Worm (Caenorhabditis elegans) whole organism, L1 larva: ENCODE results near the gene eral-1.

Experiments
- C16A3.4 ChIP-seq: fragments of 150-350 bp; optimal IDR thresholded peaks from 2 replicates; lab custom pipeline; 2014; ENCODE audit warnings: missing biosample characterization, missing genetic modification characterization
- C34B4.2 ChIP-seq: sonication (generic microtip); optimal IDR thresholded peaks from 2 replicates; lab custom pipeline; 2017; ENCODE audit warnings: mild to moderate bottlenecking, missing genetic modification characterization, missing compliant biosample characterization
- aha-1 ChIP-seq: fragments of 150-350 bp; optimal IDR thresholded peaks from 2 replicates; lab custom pipeline; 2014; ENCODE audit warnings: missing biosample characterization, missing genetic modification characterization
- aly-2 ChIP-seq: fragments of 150-350 bp; optimal IDR thresholded peaks from 2 replicates; lab custom pipeline; 2014; ENCODE audit warnings: missing biosample characterization, missing genetic modification characterization
- efl-1 ChIP-seq, 4 experiments: fragments of 150-350 bp; optimal IDR thresholded peaks in 3 of 4; peaks in 1 of 4; 1 replicate in 1 of 4; 2 replicates in 3 of 4; lab custom pipeline; 2014; ENCODE audit warnings: missing biosample characterization in 2 of 4, missing genetic modification characterization in 2 of 4, missing genetic modification reagents in 2 of 4
- egl-13 ChIP-seq: sonication (generic microtip); optimal IDR thresholded peaks from 2 replicates; lab custom pipeline; 2016; ENCODE audit warnings: missing genotype, missing genetic modification reagents, missing genetic modification characterization, missing compliant biosample characterization
- egl-27 ChIP-seq, 2 experiments: fragments of 150-350 bp in 1 of 2; sonication (generic microtip); optimal IDR thresholded peaks; 3 replicates each; lab custom pipeline; 2017 to 2018; ENCODE audit warnings: missing biosample characterization in 2 of 2, missing genetic modification characterization in 2 of 2, missing genetic modification reagents in 2 of 2
- elt-2 ChIP-seq: sonication (generic microtip); optimal IDR thresholded peaks from 2 replicates; lab custom pipeline; 2016; ENCODE audit warnings: missing genetic modification characterization, mild to moderate bottlenecking, inconsistent platforms, missing compliant biosample characterization, missing genetic modification reagents
- elt-3 ChIP-seq, 6 experiments: fragments of 150-350 bp in 1 of 6; sonication (generic microtip); optimal IDR thresholded peaks; 2 replicates each; lab custom pipeline; 2017 to 2018; ENCODE audit warnings: missing biosample characterization in 6 of 6, missing genetic modification characterization in 6 of 6, inconsistent platforms in 1 of 6
- ets-5 ChIP-seq: fragments of 200-800 bp; sonication (Bioruptor generic); IDR thresholded peaks from 2 replicates; pipeline ENCODE4 v1.3.6; 2022; ENCODE audit warnings: missing genetic modification characterization, missing compliant biosample characterization
- fkh-4 ChIP-seq: sonication (generic microtip); optimal IDR thresholded peaks from 2 replicates; lab custom pipeline; 2016; ENCODE audit warnings: missing compliant biosample characterization, missing genetic modification characterization, borderline replicate concordance
- fkh-8 ChIP-seq: sonication (generic microtip); optimal IDR thresholded peaks from 2 replicates; lab custom pipeline; 2016; ENCODE audit warnings: mild to moderate bottlenecking, missing genetic modification characterization, missing compliant biosample characterization
- fos-1 ChIP-seq: fragments of 150-350 bp; optimal IDR thresholded peaks from 2 replicates; lab custom pipeline; 2014; ENCODE audit warnings: missing biosample characterization, missing genetic modification characterization
- jun-1 ChIP-seq: fragments of 150-350 bp; optimal IDR thresholded peaks from 2 replicates; lab custom pipeline; 2014; ENCODE audit warnings: missing biosample characterization, missing genetic modification reagents, missing genetic modification characterization
- lin-14 ChIP-seq: fragments of 200-800 bp; sonication (Bioruptor generic); optimal IDR thresholded peaks from 2 replicates; lab custom pipeline; 2018; ENCODE audit warnings: mild to moderate bottlenecking, missing genetic modification characterization, moderate library complexity, missing compliant biosample characterization
- lin-15B ChIP-seq: fragments of 150-350 bp; sonication (generic microtip); optimal IDR thresholded peaks from 3 replicates; lab custom pipeline; 2014; ENCODE audit warnings: missing biosample characterization, missing genetic modification characterization
- lin-35 ChIP-seq, 2 experiments: fragments of 150-350 bp; optimal IDR thresholded peaks; 2 replicates each; lab custom pipeline; 2014; ENCODE audit warnings: missing biosample characterization in 2 of 2, missing genetic modification characterization in 2 of 2, missing genetic modification reagents in 2 of 2
- lin-39 ChIP-seq: fragments of 150-350 bp; optimal IDR thresholded peaks from 2 replicates; lab custom pipeline; 2014; ENCODE audit warnings: missing biosample characterization, missing genetic modification reagents, missing genetic modification characterization
- lsy-2 ChIP-seq, 2 experiments: fragments of 150-350 bp; optimal IDR thresholded peaks; 2 replicates each; lab custom pipeline; 2014; ENCODE audit warnings: missing biosample characterization in 2 of 2, missing genetic modification characterization in 2 of 2
- mef-2 ChIP-seq: fragments of 150-350 bp; optimal IDR thresholded peaks from 2 replicates; lab custom pipeline; 2014; ENCODE audit warnings: missing biosample characterization, missing genetic modification characterization
- nhr-11 ChIP-seq: fragments of 150-350 bp; optimal IDR thresholded peaks from 2 replicates; lab custom pipeline; 2014; ENCODE audit warnings: missing biosample characterization, missing genetic modification characterization
- nhr-19 ChIP-seq: fragments of 200-800 bp; sonication (Bioruptor generic); conservative IDR thresholded peaks from 2 replicates; pipeline ENCODE4 v1.3.6; 2022; ENCODE audit warnings: missing genetic modification characterization, missing compliant biosample characterization
- nhr-71 ChIP-seq: sonication (generic microtip); optimal IDR thresholded peaks from 2 replicates; lab custom pipeline; 2016; ENCODE audit warnings: mild to moderate bottlenecking, missing genetic modification characterization, moderate library complexity, missing compliant biosample characterization
- nhr-76 ChIP-seq: sonication (generic microtip); optimal IDR thresholded peaks from 2 replicates; lab custom pipeline; 2017; ENCODE audit warnings: missing biosample characterization, missing genetic modification characterization
- nhr-84 ChIP-seq: sonication (generic microtip); optimal IDR thresholded peaks from 2 replicates; lab custom pipeline; 2017; ENCODE audit warnings: missing biosample characterization, missing genetic modification characterization
- nhr-90 ChIP-seq: sonication (generic microtip); optimal IDR thresholded peaks from 2 replicates; lab custom pipeline; 2016; ENCODE audit warnings: mild to moderate bottlenecking, missing genetic modification characterization, missing compliant biosample characterization; ENCODE audit not compliant: poor library complexity
- pqm-1 ChIP-seq: sonication (generic microtip); optimal IDR thresholded peaks from 3 replicates; lab custom pipeline; 2017; ENCODE audit warnings: missing biosample characterization, missing genetic modification characterization
- rnt-1 ChIP-seq: sonication (generic microtip); optimal IDR thresholded peaks from 2 replicates; lab custom pipeline; 2016; ENCODE audit warnings: mild to moderate bottlenecking, missing genetic modification characterization, moderate library complexity, missing compliant biosample characterization
- snu-23 ChIP-seq: sonication (generic microtip); optimal IDR thresholded peaks from 2 replicates; lab custom pipeline; 2016; ENCODE audit warnings: missing genetic modification characterization, missing compliant biosample characterization
- sptf-1 ChIP-seq: fragments of 150-350 bp; optimal IDR thresholded peaks from 2 replicates; lab custom pipeline; 2014; ENCODE audit warnings: missing biosample characterization, missing genetic modification characterization
- unc-62 ChIP-seq: fragments of 150-350 bp; optimal IDR thresholded peaks from 2 replicates; lab custom pipeline; 2014; ENCODE audit warnings: missing biosample characterization, missing genetic modification reagents, missing genetic modification characterization
- vab-15 ChIP-seq: sonication (generic microtip); optimal IDR thresholded peaks from 2 replicates; lab custom pipeline; 2017; ENCODE audit warnings: missing genotype, mild to moderate bottlenecking, missing genetic modification characterization, missing compliant biosample characterization
- zip-4 ChIP-seq: fragments of 200-800 bp; sonication (Bioruptor generic); optimal IDR thresholded peaks from 2 replicates; lab custom pipeline; 2018; ENCODE audit warnings: mild to moderate bottlenecking, missing genetic modification characterization, moderate library complexity, missing compliant biosample characterization
- ztf-4 ChIP-seq: fragments of 150-350 bp; optimal IDR thresholded peaks from 2 replicates; lab custom pipeline; 2014; ENCODE audit warnings: missing biosample characterization, missing genetic modification characterization

Gene eral-1

ce11 chrII:9601069-9601468, 11.5 kb upstream of the eral-1 start (continued):
- TF ChIP-seq C16A3.4 (tag; lab: Kevin White, UChicago): peak; percentile 61
- peak; percentile 27 for TF ChIP-seq jun-1 (tag; lab: Kevin White, UChicago)
- peak; percentile 94 for TF ChIP-seq nhr-19 (GFP tag; lab: Robert Waterston, UW)
- peak; percentile 33 to 73 for TF ChIP-seq lin-35 (GFP tag; optimal IDR thresholded peaks at IDR 0.05; lab: Kevin White, UChicago)
- TF ChIP-seq ets-5: no peak
- no peak for TF ChIP-seq elt-2 (tag; lab: Kevin White, UChicago)
- TF ChIP-seq vab-15: no peak
- no peak for TF ChIP-seq egl-13 (tag; lab: Kevin White, UChicago)
- peak; percentile 83 for TF ChIP-seq ztf-4 (tag; lab: Kevin White, UChicago)
- TF ChIP-seq egl-27 (tag; optimal IDR thresholded peaks at IDR 0.05; lab: Kevin White, UChicago): no peak
- peak; percentile 68 to 74 for TF ChIP-seq lsy-2 (tag; optimal IDR thresholded peaks at IDR 0.05; lab: Kevin White, UChicago)
- TF ChIP-seq pqm-1 (tag; lab: Kevin White, UChicago): no peak
- no peak for TF ChIP-seq sptf-1 (tag; lab: Kevin White, UChicago)
- peak in 3 of 6 experiments; percentile 38 to 96 (median 89) for TF ChIP-seq elt-3 (tag; optimal IDR thresholded peaks at IDR 0.05; lab: Kevin White, UChicago)
- peak; percentile 22 for TF ChIP-seq fos-1 (tag; lab: Kevin White, UChicago)
- TF ChIP-seq aha-1: no peak
- peak; percentile 7 for TF ChIP-seq zip-4
- no peak for TF ChIP-seq C34B4.2 (tag; lab: Kevin White, UChicago)
- TF ChIP-seq nhr-76: no peak
- peak; percentile 96 for TF ChIP-seq lin-14 (GFP tag; lab: Kevin White, UChicago)
- TF ChIP-seq aly-2 (tag; lab: Kevin White, UChicago): no peak
- TF ChIP-seq nhr-84 (tag; lab: Kevin White, UChicago): no peak

ce11 chrII:9600022-9600722, 10.6 kb upstream of the eral-1 start:
- peak; percentile 35 for TF ChIP-seq nhr-19 (GFP tag; lab: Robert Waterston, UW)
- peak; percentile 59 for TF ChIP-seq rnt-1 (tag; lab: Kevin White, UChicago)
- peak; percentile 46 for TF ChIP-seq nhr-11
- TF ChIP-seq fkh-4 (tag; lab: Kevin White, UChicago): no peak
- peak; percentile 25 for TF ChIP-seq lin-14 (GFP tag; lab: Kevin White, UChicago)
- TF ChIP-seq lin-35 (GFP tag; optimal IDR thresholded peaks at IDR 0.05; lab: Kevin White, UChicago): peak in 1 of 2 experiments; percentile 11
- no peak for TF ChIP-seq efl-1 (optimal IDR thresholded peaks at IDR 0.05; lab: Kevin White, UChicago)
- peak in 1 of 2 experiments; percentile 37 for TF ChIP-seq efl-1 (GFP tag; optimal IDR thresholded peaks at IDR 0.05 in 1 of 2; lab: Kevin White, UChicago)
- no peak for TF ChIP-seq elt-3 (tag; optimal IDR thresholded peaks at IDR 0.05; lab: Kevin White, UChicago)
- peak; percentile 46 for TF ChIP-seq nhr-71 (tag; lab: Kevin White, UChicago)
- no peak for TF ChIP-seq mef-2 (tag; lab: Kevin White, UChicago)
- TF ChIP-seq lin-39 (tag; lab: Kevin White, UChicago): peak; percentile 36
- peak; percentile 9 for TF ChIP-seq snu-23
- TF ChIP-seq elt-2 (tag; lab: Kevin White, UChicago): peak; percentile 43
- TF ChIP-seq ets-5: no peak
- peak; percentile 36 for TF ChIP-seq ztf-4 (tag; lab: Kevin White, UChicago)
- TF ChIP-seq aly-2 (tag; lab: Kevin White, UChicago): no peak
- TF ChIP-seq, all 84 proteins: peak for 11

DNA sequence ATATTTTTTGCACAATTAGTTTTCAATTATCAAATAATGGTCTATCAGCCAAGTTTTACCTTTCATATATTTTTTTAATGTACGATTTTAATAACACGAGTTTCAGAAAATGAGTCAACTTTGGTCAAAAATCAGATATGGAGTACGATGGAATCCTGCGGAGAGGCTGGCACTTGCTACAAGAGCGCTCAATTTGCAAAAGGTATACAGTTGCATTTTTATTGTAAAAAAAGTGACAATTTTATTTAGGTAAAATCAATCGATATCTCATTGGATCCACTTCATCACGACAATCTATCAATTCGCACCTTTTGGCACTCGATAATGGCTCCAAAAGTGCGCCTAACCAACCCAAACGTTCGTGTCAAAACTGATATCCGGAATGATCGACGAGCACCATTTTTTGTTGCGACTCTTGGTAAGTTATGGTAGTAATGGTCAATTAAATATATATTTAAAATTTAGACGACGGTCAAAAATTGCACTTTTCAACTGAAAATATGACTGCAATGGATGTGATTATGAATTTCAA, 8.0 kb upstream of the eral-1 start, which contains the start of gene mrpl-53:
mrpl-53 (plus strand) TSS at position 107 of the 532 bp plus-strand sequence.
- TF ChIP-seq ets-5 (no peak), nhr-90 (tag; lab: Kevin White, UChicago) (peak; percentile 52), lin-35 (GFP tag; optimal IDR thresholded peaks at IDR 0.05; lab: Kevin White, UChicago) (peak in 1 of 2 experiments; percentile 1), fkh-8 (tag; lab: Kevin White, UChicago) (no peak), unc-62 (GFP tag; lab: Kevin White, UChicago) (no peak), nhr-71 (tag; lab: Kevin White, UChicago) (peak; percentile 29), efl-1 (optimal IDR thresholded peaks at IDR 0.05; lab: Kevin White, UChicago) (no peak), efl-1 (GFP tag; optimal IDR thresholded peaks at IDR 0.05 in 1 of 2; lab: Kevin White, UChicago) (peak in 1 of 2 experiments; percentile 66), lin-15B (tag; lab: Kevin White, UChicago) (no peak)
